Worm (Caenorhabditis elegans): ENCODE data around the gene vmo-1.

DNA sequence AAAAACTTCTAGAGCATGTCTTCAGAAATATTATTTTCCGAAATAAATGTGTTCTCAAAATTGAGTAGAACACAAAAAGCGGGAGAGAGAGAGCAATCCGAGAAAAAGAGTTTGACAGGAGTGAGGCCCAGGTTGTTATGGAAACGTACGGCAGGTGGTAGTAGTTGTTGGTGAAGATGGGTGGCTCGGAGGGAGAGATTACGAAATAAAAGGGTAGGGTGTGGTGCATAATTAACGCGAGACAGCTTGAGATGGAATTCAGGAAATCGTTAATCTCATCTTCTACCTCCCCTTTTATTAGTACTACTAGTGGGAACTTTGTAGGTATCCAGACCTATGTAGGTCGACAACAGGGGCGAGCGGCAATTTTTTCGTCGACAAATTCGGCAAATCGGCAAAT is 18.8 kb downstream of the vmo-1 start, which contains the start of gene famh-161:
- TF ChIP-seq unc-86 (tag; optimal IDR thresholded peaks at IDR 0.05) = no peak
- no peak for TF ChIP-seq pha-4 (tag; optimal IDR thresholded peaks at IDR 0.05)
- TF ChIP-seq ceh-31 (tag; optimal IDR thresholded peaks at IDR 0.05) = no peak
- TF ChIP-seq K02D7.2 (tag; optimal IDR thresholded peaks at IDR 0.05) = no peak
- TF ChIP-seq tbx-2 (tag; optimal IDR thresholded peaks at IDR 0.05) = no peak
- no peak for TF ChIP-seq nhr-11 (tag; optimal IDR thresholded peaks at IDR 0.05)
- no peak for TF ChIP-seq sox-4 (tag; optimal IDR thresholded peaks at IDR 0.05)
- no peak for TF ChIP-seq ceh-19 (GFP tag; optimal IDR thresholded peaks at IDR 0.05)
- no peak for TF ChIP-seq ceh-2 (tag; optimal IDR thresholded peaks at IDR 0.05)
